Worm (Caenorhabditis elegans): ENCODE measurements around the gene C16C10.2.

C16C10.2 gene

ce11 chrIII:4223668-4224127 lies 45.2 kb upstream of the C16C10.2 start:
- peak; percentile 4 for TF ChIP-seq ztf-3 (GFP tag; optimal IDR thresholded peaks at IDR 0.05)
- TF ChIP-seq ceh-27 (GFP tag; optimal IDR thresholded peaks at IDR 0.05): peak; percentile 72
- 0 out of 2 replicates have a peak, but pooled peaks have one; percentile 38 for TF ChIP-seq C06A6.2 (GFP tag; conservative IDR thresholded peaks at IDR 0.05)
- peak; percentile 87 for TF ChIP-seq somi-1 (GFP tag; optimal IDR thresholded peaks at IDR 0.05)
- TF ChIP-seq lin-40 (tag; optimal IDR thresholded peaks at IDR 0.05): peak; percentile 82
- peak; percentile 76 for TF ChIP-seq B0336.3 (GFP tag; IDR thresholded peaks at IDR 0.05)
- no peak for TF ChIP-seq tbx-9 (tag; optimal IDR thresholded peaks at IDR 0.05; ENCODE audit: borderline replicate concordance)
- peak; percentile 7 for TF ChIP-seq die-1 (tag; optimal IDR thresholded peaks at IDR 0.05)
- no peak for TF ChIP-seq ceh-91 (GFP tag; IDR thresholded peaks at IDR 0.05)
- TF ChIP-seq rpc-1 (optimal IDR thresholded peaks at IDR 0.05): no peak
- no peak for TF ChIP-seq rpc-1 (tag; optimal IDR thresholded peaks at IDR 0.05)
- TF ChIP-seq dox-1 (GFP tag; IDR thresholded peaks at IDR 0.05): peak; percentile 86
- TF ChIP-seq hmg-1.2 (GFP tag; IDR thresholded peaks at IDR 0.05): peak; percentile 81; the same call in 1 of the 2 replicates
- TF ChIP-seq repo-1 (tag; optimal IDR thresholded peaks at IDR 0.05): no peak
- TF ChIP-seq K12H6.12 (tag; optimal IDR thresholded peaks at IDR 0.05): peak; percentile 89
- TF ChIP-seq let-526 (GFP tag; IDR thresholded peaks at IDR 0.05): 0 out of 2 replicates have a peak, but pooled peaks have one; percentile 38
- TF ChIP-seq egl-18 (GFP tag; IDR thresholded peaks at IDR 0.05): no peak
- peak; percentile 85 for TF ChIP-seq nfyb-1 (GFP tag; IDR thresholded peaks at IDR 0.05)
- no peak for TF ChIP-seq nfya-2 (GFP tag; IDR thresholded peaks at IDR 0.05)
- TF ChIP-seq F23B12.7 (tag; optimal IDR thresholded peaks at IDR 0.05; ENCODE audit: insufficient read depth): peak; percentile 12
- TF ChIP-seq lin-54 (GFP tag; optimal IDR thresholded peaks at IDR 0.05): peak; percentile 41
- TF ChIP-seq lir-1 (GFP tag; conservative IDR thresholded peaks at IDR 0.05): 0 out of 2 replicates have a peak, but pooled peaks have one; percentile 38
- TF ChIP-seq ztf-18 (tag; optimal IDR thresholded peaks at IDR 0.05): peak; percentile 1
- TF ChIP-seq K11D2.4 (GFP tag; IDR thresholded peaks at IDR 0.05): peak; percentile 77; the same call in 1 of the 2 replicates
- peak; percentile 91 for TF ChIP-seq nhr-80 (tag; optimal IDR thresholded peaks at IDR 0.05)
- TF ChIP-seq F52B5.7 (tag; optimal IDR thresholded peaks at IDR 0.05): no peak
- TF ChIP-seq zfh-2 (GFP tag; conservative IDR thresholded peaks at IDR 0.05): peak; percentile 96
- no peak for TF ChIP-seq lag-1 (GFP tag; IDR thresholded peaks at IDR 0.05)
- TF ChIP-seq mcd-1 (GFP tag; IDR thresholded peaks at IDR 0.05): 0 out of 2 replicates have a peak, but pooled peaks have one; percentile 21
- no peak for TF ChIP-seq aptf-2 (GFP tag; conservative IDR thresholded peaks at IDR 0.05)
- no peak for TF ChIP-seq athp-1 (tag; optimal IDR thresholded peaks at IDR 0.05)
- TF ChIP-seq snpc-4 (GFP tag; optimal IDR thresholded peaks at IDR 0.05): no peak
- TF ChIP-seq snpc-4 (tag; optimal IDR thresholded peaks at IDR 0.05): peak in 2 of 4 experiments; percentile 35 to 60
- TF ChIP-seq attf-5 (GFP tag; optimal IDR thresholded peaks at IDR 0.05): peak; percentile 85
- TF ChIP-seq rcor-1 (GFP tag; IDR thresholded peaks at IDR 0.05): no peak
- TF ChIP-seq cebp-2 (GFP tag; IDR thresholded peaks at IDR 0.05): no peak
- TF ChIP-seq dpff-1 (tag; optimal IDR thresholded peaks at IDR 0.05): no peak
- no peak for TF ChIP-seq T07F8.4 (tag; optimal IDR thresholded peaks at IDR 0.05)
- 0 out of 2 replicates have a peak, but pooled peaks have one; percentile 44 for TF ChIP-seq Y53G8AR.9 (GFP tag; conservative IDR thresholded peaks at IDR 0.05)
- no peak for TF ChIP-seq bed-2 (GFP tag; IDR thresholded peaks at IDR 0.05)
- peak in 1 of 3 experiments; percentile 57 for TF ChIP-seq lin-35 (GFP tag; optimal IDR thresholded peaks at IDR 0.05)
- no peak for TF ChIP-seq ets-4 (GFP tag; optimal IDR thresholded peaks at IDR 0.05)
- TF ChIP-seq egrh-3 (GFP tag; IDR thresholded peaks at IDR 0.05): peak; percentile 49; the same call in 1 of the 2 replicates
- no peak for TF ChIP-seq Y95B8A.8 (GFP tag; IDR thresholded peaks at IDR 0.05)
- TF ChIP-seq egl-44 (GFP tag; IDR thresholded peaks at IDR 0.05): peak; percentile 63; the same call in 1 of the 2 replicates
- TF ChIP-seq ceh-58 (GFP tag; IDR thresholded peaks at IDR 0.05): no peak
- TF ChIP-seq cebp-1 (GFP tag; IDR thresholded peaks at IDR 0.05): no peak
- TF ChIP-seq cebp-1 (tag; optimal IDR thresholded peaks at IDR 0.05): peak; percentile 79
- no peak for TF ChIP-seq mel-28 (tag; optimal IDR thresholded peaks at IDR 0.05; ENCODE audit: borderline replicate concordance)
